Worm (Caenorhabditis elegans): ENCODE results near the gene pqn-67.

The pqn-67 gene

ce11 chrV:12924128-12924527 is at the start of gene pqn-67:
pqn-67 (plus strand) TSS chrV:12924428.
- TF ChIP-seq pha-4 (tag; optimal IDR thresholded peaks at IDR 0.05), result no peak
- TF ChIP-seq unc-39 (tag; optimal IDR thresholded peaks at IDR 0.05), result no peak
- no peak for TF ChIP-seq ceh-43 (GFP tag; optimal IDR thresholded peaks at IDR 0.05)
- TF ChIP-seq flh-1 (GFP tag; optimal IDR thresholded peaks at IDR 0.05), result no peak
- no peak for TF ChIP-seq sptf-1 (tag; optimal IDR thresholded peaks at IDR 0.05)
- TF ChIP-seq sem-2 (GFP tag; optimal IDR thresholded peaks at IDR 0.05), result no peak
- no peak for TF ChIP-seq mep-1 (tag; optimal IDR thresholded peaks at IDR 0.05)
- TF ChIP-seq cnd-1 (tag; optimal IDR thresholded peaks at IDR 0.05), result no peak
- TF ChIP-seq bed-3 (GFP tag; optimal IDR thresholded peaks at IDR 0.05), result no peak
- TF ChIP-seq elt-3 (tag; optimal IDR thresholded peaks at IDR 0.05), result no peak
- no peak for TF ChIP-seq ces-1 (GFP tag; optimal IDR thresholded peaks at IDR 0.05)

DNA sequence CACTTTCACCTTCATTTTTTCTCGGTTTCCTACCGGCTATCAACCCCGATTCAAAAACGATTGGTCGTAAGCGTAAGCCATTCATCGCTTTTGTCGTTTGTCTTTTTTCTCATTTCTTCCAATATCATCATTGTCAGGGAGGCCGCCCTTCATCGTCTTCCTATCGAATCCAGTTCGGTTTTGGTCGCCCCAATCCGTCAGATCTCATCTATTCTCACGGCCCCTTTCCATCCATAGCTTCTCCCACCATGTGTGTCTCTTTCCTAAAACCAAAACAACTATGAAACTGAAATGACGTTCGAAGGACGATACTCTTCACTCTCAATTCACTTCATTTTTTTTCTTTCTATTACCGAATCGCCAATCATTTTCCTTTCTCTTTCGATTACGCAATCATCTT is 48.4 kb upstream of the pqn-67 start:
- TF ChIP-seq hlh-1 (tag; optimal IDR thresholded peaks at IDR 0.05) (no peak), blmp-1 (tag; optimal IDR thresholded peaks at IDR 0.05) (peak; percentile 75)

- no peak for TF ChIP-seq mab-5 (tag; optimal IDR thresholded peaks at IDR 0.05)
- TF ChIP-seq flh-1 (GFP tag; optimal IDR thresholded peaks at IDR 0.05), result no peak
- TF ChIP-seq pha-4 (tag; optimal IDR thresholded peaks at IDR 0.05), result no peak
- no peak for TF ChIP-seq sptf-1 (tag; optimal IDR thresholded peaks at IDR 0.05)
- TF ChIP-seq blmp-1 (tag; optimal IDR thresholded peaks at IDR 0.05), result no peak
- no peak for TF ChIP-seq elt-3 (tag; optimal IDR thresholded peaks at IDR 0.05)
- no peak for TF ChIP-seq snpc-4 (tag; optimal IDR thresholded peaks at IDR 0.05)
- no peak for TF ChIP-seq hlh-1 (tag; optimal IDR thresholded peaks at IDR 0.05)
These were observed 47.5 kb upstream of the pqn-67 start for ce11 chrV:12876708-12877107.

DNA sequence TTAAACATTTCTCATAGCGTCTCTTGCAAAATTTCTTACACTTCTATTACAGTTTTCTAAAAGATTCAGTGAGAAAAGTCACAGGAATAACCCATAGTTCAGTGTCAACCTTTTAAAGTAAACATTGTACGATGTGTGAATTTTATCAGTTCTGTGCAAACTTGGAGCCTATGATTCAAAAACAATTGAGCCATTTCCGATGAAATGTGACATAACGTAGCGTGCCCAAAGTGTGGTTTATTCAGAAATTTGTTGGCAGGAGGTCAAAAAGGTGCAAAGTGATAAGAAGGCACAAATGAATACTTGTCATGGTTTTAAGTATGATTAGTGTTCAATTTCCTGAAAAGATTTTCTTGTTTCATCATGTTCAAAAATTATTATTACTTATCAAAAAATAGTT is 46.6 kb upstream of the pqn-67 start:
- TF ChIP-seq bed-3 (GFP tag; optimal IDR thresholded peaks at IDR 0.05), result no peak
- no peak for TF ChIP-seq mep-1 (tag; optimal IDR thresholded peaks at IDR 0.05)
- no peak for TF ChIP-seq flh-1 (GFP tag; optimal IDR thresholded peaks at IDR 0.05)
- TF ChIP-seq lin-13 (tag; optimal IDR thresholded peaks at IDR 0.05), result no peak
- TF ChIP-seq M03D4.4 (tag; optimal IDR thresholded peaks at IDR 0.05), result no peak
- no peak for TF ChIP-seq ceh-39 (tag; optimal IDR thresholded peaks at IDR 0.05)
- no peak for TF ChIP-seq nhr-2 (tag; optimal IDR thresholded peaks at IDR 0.05)
- TF ChIP-seq ceh-83 (GFP tag; optimal IDR thresholded peaks at IDR 0.05), result no peak

- no peak for TF ChIP-seq hlh-1 (tag; optimal IDR thresholded peaks at IDR 0.05)
- TF ChIP-seq unc-62 (GFP tag; optimal IDR thresholded peaks at IDR 0.05), result no peak
- TF ChIP-seq blmp-1 (tag; optimal IDR thresholded peaks at IDR 0.05), result no peak
- TF ChIP-seq zip-8 (tag; optimal IDR thresholded peaks at IDR 0.05), result peak; percentile 79
These were observed 44.9 kb upstream of the pqn-67 start for ce11 chrV:12879349-12879748.

DNA sequence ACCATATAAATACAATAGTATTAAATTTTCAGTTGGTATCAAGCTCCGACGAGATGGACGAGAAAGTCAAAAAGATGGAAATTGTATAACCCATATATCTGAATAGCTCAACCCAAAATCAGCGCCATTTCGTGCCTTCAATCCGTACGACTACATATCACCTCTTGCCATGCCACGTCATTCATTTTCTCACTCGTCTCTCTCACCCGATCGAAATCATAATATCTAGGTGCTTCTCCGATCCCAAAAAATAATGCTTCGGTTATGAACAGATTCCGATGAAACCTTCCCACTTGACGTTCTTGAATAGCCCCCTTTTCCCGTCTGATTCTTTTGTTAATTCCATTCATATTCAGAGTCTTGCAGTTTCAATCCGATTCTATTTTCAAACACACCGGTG is 42.8 kb upstream of the pqn-67 start:
- no peak for TF ChIP-seq lin-13 (tag; optimal IDR thresholded peaks at IDR 0.05)
- no peak for TF ChIP-seq sem-2 (GFP tag; optimal IDR thresholded peaks at IDR 0.05)
- TF ChIP-seq ceh-43 (GFP tag; optimal IDR thresholded peaks at IDR 0.05), result no peak
- TF ChIP-seq nhr-76 (tag; optimal IDR thresholded peaks at IDR 0.05), result no peak

DNA sequence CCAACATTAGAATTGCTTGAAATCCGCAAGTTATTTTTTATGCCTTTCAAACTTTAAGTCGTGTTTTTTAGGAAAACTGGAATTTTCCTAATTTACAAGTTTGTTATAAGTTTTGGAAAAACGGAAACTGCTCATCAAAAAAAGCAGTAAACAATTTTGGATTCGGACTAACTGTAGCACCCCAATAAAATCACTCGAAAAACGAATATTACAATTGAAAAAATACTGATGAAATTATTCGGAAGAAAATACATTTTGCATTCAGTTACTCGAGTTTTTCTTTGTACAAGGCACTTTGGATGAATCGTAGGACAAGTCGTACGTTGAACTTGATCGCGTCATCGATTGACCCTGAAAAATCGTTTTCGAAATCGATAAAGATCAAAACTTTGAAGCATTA is 41.9 kb upstream of the pqn-67 start:
- TF ChIP-seq ces-1 (GFP tag; optimal IDR thresholded peaks at IDR 0.05) (no peak), snpc-4 (tag; optimal IDR thresholded peaks at IDR 0.05) (no peak), elt-1 (tag; optimal IDR thresholded peaks at IDR 0.05; ENCODE audit: borderline replicate concordance, insufficient read depth) (no peak), lsy-2 (tag; optimal IDR thresholded peaks at IDR 0.05) (no peak), ceh-43 (GFP tag; optimal IDR thresholded peaks at IDR 0.05) (no peak), bed-3 (GFP tag; optimal IDR thresholded peaks at IDR 0.05) (no peak), tbx-8 (GFP tag; optimal IDR thresholded peaks at IDR 0.05) (no peak), M03D4.4 (tag; optimal IDR thresholded peaks at IDR 0.05) (no peak), sptf-1 (tag; optimal IDR thresholded peaks at IDR 0.05) (no peak), unc-120 (tag; optimal IDR thresholded peaks at IDR 0.05; ENCODE audit: poor library complexity, severe bottlenecking) (no peak), pha-4 (tag; optimal IDR thresholded peaks at IDR 0.05) (no peak), ztf-11 (tag; optimal IDR thresholded peaks at IDR 0.05) (no peak), nhr-12 (tag; optimal IDR thresholded peaks at IDR 0.05) (no peak), mep-1 (tag; optimal IDR thresholded peaks at IDR 0.05) (no peak), sem-2 (GFP tag; optimal IDR thresholded peaks at IDR 0.05) (no peak), mls-2 (tag; optimal IDR thresholded peaks at IDR 0.05) (no peak)

Data from whole organism, mixed stage, embryonic.